Fruit fly (Drosophila melanogaster) whole organism, embryonic: ENCODE measurements around the gene CG31897.

Experiments
- CG10462 ChIP-seq: fragments of 200-800 bp; sonication (Bioruptor generic); optimal IDR thresholded peaks from 2 replicates; lab custom pipeline; 2016; ENCODE audit warnings: missing biosample characterization, missing genetic modification characterization
- CG10979 ChIP-seq: fragments of 200-800 bp; sonication (Bioruptor generic); optimal IDR thresholded peaks from 2 replicates; lab custom pipeline; 2018; ENCODE audit warnings: missing biosample characterization, mild to moderate bottlenecking, missing genetic modification characterization, moderate library complexity
- CG13287 ChIP-seq: fragments of 200-800 bp; sonication (Bioruptor generic); IDR thresholded peaks from 2 replicates; pipeline ENCODE4 v1.3.6; 2022; ENCODE audit warnings: missing biosample characterization, missing genetic modification characterization; ENCODE audit not compliant: partially characterized antibody
- CG13424 ChIP-seq: fragments of 200-800 bp; sonication (Bioruptor generic); optimal IDR thresholded peaks from 2 replicates; lab custom pipeline; 2019; ENCODE audit warnings: missing biosample characterization, mild to moderate bottlenecking, missing genetic modification characterization, moderate library complexity
- CG13775 ChIP-seq: fragments of 200-800 bp; sonication (Bioruptor generic); optimal IDR thresholded peaks from 3 replicates; lab custom pipeline; 2017; ENCODE audit warnings: missing biosample characterization, mild to moderate bottlenecking, missing genetic modification characterization
- CG14710 ChIP-seq: fragments of 200-800 bp; sonication (Bioruptor generic); optimal IDR thresholded peaks from 3 replicates; lab custom pipeline; 2019; ENCODE audit warnings: missing biosample characterization, mild to moderate bottlenecking, missing genetic modification characterization, moderate library complexity
- CG14860 ChIP-seq: fragments of 200-800 bp; sonication (Bioruptor generic); IDR thresholded peaks from 3 replicates; pipeline ENCODE4 v1.3.6; 2022; ENCODE audit warnings: missing biosample characterization, missing genetic modification characterization; ENCODE audit not compliant: partially characterized antibody
- CG1602 ChIP-seq: fragments of 200-800 bp; sonication (Bioruptor generic); optimal IDR thresholded peaks from 3 replicates; lab custom pipeline; 2016; ENCODE audit warnings: missing biosample characterization, missing genetic modification characterization
- CG1647 ChIP-seq: fragments of 200-800 bp; sonication (Bioruptor generic); optimal IDR thresholded peaks from 3 replicates; lab custom pipeline; 2016; ENCODE audit warnings: missing biosample characterization, missing genetic modification characterization
- CG17361 ChIP-seq: fragments of 200-800 bp; sonication (Bioruptor generic); IDR thresholded peaks from 3 replicates; pipeline ENCODE4 v1.3.6; 2022; ENCODE audit warnings: missing biosample characterization, missing genetic modification characterization
- CG17829 ChIP-seq: fragments of 200-800 bp; optimal IDR thresholded peaks from 2 replicates; lab custom pipeline; 2019; ENCODE audit warnings: missing biosample characterization, mild to moderate bottlenecking, missing genetic modification characterization, moderate library complexity
- CG2202 ChIP-seq: fragments of 200-800 bp; sonication (Bioruptor generic); optimal IDR thresholded peaks from 2 replicates; lab custom pipeline; 2018; ENCODE audit warnings: missing biosample characterization, mild to moderate bottlenecking, missing genetic modification characterization
- CG2889 ChIP-seq: fragments of 200-800 bp; sonication (Bioruptor generic); IDR thresholded peaks from 3 replicates; pipeline ENCODE4 v1.3.6; 2022; ENCODE audit warnings: missing biosample characterization, missing genetic modification characterization
- CG31365 ChIP-seq: fragments of 200-800 bp; sonication (Bioruptor generic); optimal IDR thresholded peaks from 2 replicates; lab custom pipeline; 2018; ENCODE audit warnings: missing biosample characterization, mild to moderate bottlenecking, missing genetic modification characterization
- CG31441 ChIP-seq: fragments of 200-800 bp; sonication (Bioruptor generic); IDR thresholded peaks from 2 replicates; pipeline ENCODE4 v1.3.6; 2022; ENCODE audit warnings: missing biosample characterization, missing genetic modification characterization
- CG32767 ChIP-seq: fragments of 200-800 bp; sonication (Bioruptor generic); IDR thresholded peaks from 2 replicates; pipeline ENCODE4 v1.3.6; 2022; ENCODE audit warnings: missing biosample characterization, missing genetic modification characterization
- CG3281 ChIP-seq: fragments of 200-800 bp; sonication (Bioruptor generic); optimal IDR thresholded peaks from 3 replicates; lab custom pipeline; 2017; ENCODE audit warnings: missing biosample characterization, mild to moderate bottlenecking, missing genetic modification characterization
- CG3407 ChIP-seq: fragments of 200-800 bp; sonication (Bioruptor generic); optimal IDR thresholded peaks from 2 replicates; lab custom pipeline; 2018; ENCODE audit warnings: missing biosample characterization, mild to moderate bottlenecking, missing genetic modification characterization
- CG3995 ChIP-seq: fragments of 200-800 bp; sonication (Bioruptor generic); optimal IDR thresholded peaks from 3 replicates; lab custom pipeline; 2016; ENCODE audit warnings: missing biosample characterization, missing genetic modification characterization
- CG4328 ChIP-seq: fragments of 200-800 bp; sonication (Bioruptor generic); optimal IDR thresholded peaks from 3 replicates; lab custom pipeline; 2017; ENCODE audit warnings: missing biosample characterization, missing genetic modification reagents, missing genetic modification characterization
- CG6254 ChIP-seq: fragments of 200-800 bp; sonication (Bioruptor generic); optimal IDR thresholded peaks from 3 replicates; lab custom pipeline; 2017; ENCODE audit warnings: mild to moderate bottlenecking, missing biosample characterization, missing genetic modification reagents, missing genetic modification characterization
- CG7839 ChIP-seq: fragments of 200-800 bp; sonication (Bioruptor generic); optimal IDR thresholded peaks from 3 replicates; lab custom pipeline; 2018; ENCODE audit warnings: missing biosample characterization, mild to moderate bottlenecking, missing genetic modification characterization, moderate library complexity
- CG7928 ChIP-seq: fragments of 200-800 bp; sonication (Bioruptor generic); optimal IDR thresholded peaks from 2 replicates; lab custom pipeline; 2017; ENCODE audit warnings: missing biosample characterization, mild to moderate bottlenecking, missing genetic modification characterization
- CG8281 ChIP-seq: fragments of 200-800 bp; sonication (Bioruptor generic); optimal IDR thresholded peaks from 2 replicates; lab custom pipeline; 2018; ENCODE audit warnings: missing biosample characterization, mild to moderate bottlenecking, missing genetic modification characterization, moderate library complexity
- D19A ChIP-seq: fragments of 200-800 bp; optimal IDR thresholded peaks from 3 replicates; lab custom pipeline; 2019; ENCODE audit warnings: missing biosample characterization, mild to moderate bottlenecking, missing genetic modification characterization, moderate library complexity
- Dad ChIP-seq: fragments of 200-800 bp; sonication (Bioruptor generic); optimal IDR thresholded peaks from 3 replicates; lab custom pipeline; 2016; ENCODE audit warnings: missing biosample characterization, missing genetic modification characterization
- Dp ChIP-seq: fragments of 200-800 bp; sonication (Bioruptor generic); optimal IDR thresholded peaks from 2 replicates; lab custom pipeline; 2018; ENCODE audit warnings: missing biosample characterization, mild to moderate bottlenecking, missing genetic modification characterization, moderate library complexity
- Drgx ChIP-seq: fragments of 200-800 bp; sonication (Bioruptor generic); IDR thresholded peaks from 2 replicates; pipeline ENCODE4 v1.3.6; 2022; ENCODE audit warnings: missing biosample characterization, missing genetic modification characterization
- HHEX ChIP-seq: fragments of 200-800 bp; sonication (Bioruptor generic); optimal IDR thresholded peaks from 3 replicates; lab custom pipeline; 2017; ENCODE audit warnings: missing biosample characterization, mild to moderate bottlenecking, missing genetic modification characterization, missing genetic modification reagents
- Hr3 ChIP-seq: fragments of 200-800 bp; sonication (Bioruptor generic); optimal IDR thresholded peaks from 3 replicates; lab custom pipeline; 2016; ENCODE audit warnings: missing biosample characterization, missing genetic modification characterization
- NFAT ChIP-seq: fragments of 200-800 bp; sonication (Bioruptor generic); IDR thresholded peaks from 2 replicates; pipeline ENCODE4 v1.3.6; 2022; ENCODE audit warnings: missing biosample characterization, missing genetic modification characterization
- Sox102F ChIP-seq: fragments of 200-800 bp; sonication (Bioruptor generic); optimal IDR thresholded peaks from 2 replicates; lab custom pipeline; 2018; ENCODE audit warnings: missing biosample characterization, mild to moderate bottlenecking, missing genetic modification characterization, moderate library complexity
- Ssrp ChIP-seq: fragments of 200-800 bp; sonication (Bioruptor generic); optimal IDR thresholded peaks from 2 replicates; lab custom pipeline; 2018; ENCODE audit warnings: missing biosample characterization, mild to moderate bottlenecking, missing genetic modification characterization, moderate library complexity
- bsh ChIP-seq, 2 experiments: fragments of 200-800 bp; sonication (Bioruptor generic); optimal IDR thresholded peaks; 2 replicates each; lab custom pipeline; 2017 to 2018; ENCODE audit warnings: mild to moderate bottlenecking in 2 of 2, missing biosample characterization in 2 of 2, missing genetic modification characterization in 2 of 2, moderate library complexity in 1 of 2
- ci ChIP-seq: fragments of 200-800 bp; sonication (Bioruptor generic); IDR thresholded peaks from 3 replicates; pipeline ENCODE4 v1.3.6; 2022; ENCODE audit warnings: missing biosample characterization, missing genetic modification characterization
- da ChIP-seq: fragments of 200-800 bp; sonication (Bioruptor generic); optimal IDR thresholded peaks from 2 replicates; lab custom pipeline; 2016; ENCODE audit warnings: missing biosample characterization, missing genetic modification characterization
- dati ChIP-seq: fragments of 200-800 bp; sonication (Bioruptor generic); IDR thresholded peaks from 2 replicates; pipeline ENCODE4 v1.3.6; 2022; ENCODE audit warnings: missing biosample characterization, missing genetic modification characterization
- dmrt11E ChIP-seq: fragments of 200-800 bp; sonication (Bioruptor generic); optimal IDR thresholded peaks from 3 replicates; lab custom pipeline; 2018; ENCODE audit warnings: missing biosample characterization, mild to moderate bottlenecking, missing genetic modification characterization, moderate library complexity
- dysf ChIP-seq: fragments of 200-800 bp; sonication (Bioruptor generic); IDR thresholded peaks from 3 replicates; pipeline ENCODE4 v1.3.6; 2022; ENCODE audit warnings: missing biosample characterization, missing genetic modification characterization
- gro ChIP-seq: fragments of 200-800 bp; sonication (Bioruptor generic); optimal IDR thresholded peaks from 2 replicates; lab custom pipeline; 2016; ENCODE audit warnings: missing biosample characterization, missing genetic modification characterization
- insv ChIP-seq, 2 experiments: fragments of 200-800 bp; sonication (Bioruptor generic); optimal IDR thresholded peaks; 3 replicates each; lab custom pipeline; 2016 to 2018; ENCODE audit warnings: missing biosample characterization in 2 of 2, missing genetic modification characterization in 2 of 2
- kay ChIP-seq: fragments of 200-800 bp; sonication (Bioruptor generic); optimal IDR thresholded peaks from 2 replicates; lab custom pipeline; 2016; ENCODE audit warnings: missing biosample characterization, missing genetic modification characterization
- ken ChIP-seq: fragments of 200-800 bp; sonication (Bioruptor generic); IDR thresholded peaks from 3 replicates; pipeline ENCODE4 v1.3.6; 2022; ENCODE audit warnings: missing biosample characterization, missing genetic modification characterization
- pan ChIP-seq, 4 experiments: fragments of >200 bp in 3 of 4; fragments of 200-800 bp in 1 of 4; sonication (Bioruptor generic) in 1 of 4; optimal IDR thresholded peaks in 3 of 4; IDR thresholded peaks in 1 of 4; 2 replicates each; pipeline versions ENCODE4 v1.3.6 to Lab custom; 2017 to 2022; ENCODE audit warnings: missing biosample characterization in 2 of 4, missing genetic modification characterization in 2 of 4, mixed read lengths in 1 of 4
- pb ChIP-seq: fragments of 200-800 bp; sonication (Bioruptor generic); optimal IDR thresholded peaks from 3 replicates; lab custom pipeline; 2016; ENCODE audit warnings: missing biosample characterization, missing genetic modification characterization
- pzg ChIP-seq: fragments of 200-800 bp; sonication (Bioruptor generic); optimal IDR thresholded peaks from 3 replicates; lab custom pipeline; 2018; ENCODE audit warnings: missing biosample characterization, mild to moderate bottlenecking, missing genetic modification characterization, moderate library complexity
- sisA ChIP-seq: fragments of 200-800 bp; sonication (Bioruptor generic); IDR thresholded peaks from 2 replicates; pipeline ENCODE4 v1.3.6; 2022; ENCODE audit warnings: missing biosample characterization, missing genetic modification characterization
- stc ChIP-seq: fragments of 200-800 bp; sonication (Bioruptor generic); IDR thresholded peaks from 2 replicates; pipeline ENCODE4 v1.3.6; 2022; ENCODE audit warnings: missing biosample characterization, missing genetic modification characterization
- tll ChIP-seq, 2 experiments: fragments of 200-800 bp in 1 of 2; fragments of >200 bp in 1 of 2; sonication (Bioruptor generic) in 1 of 2; optimal IDR thresholded peaks; 2 replicates each; lab custom pipeline; 2017 to 2019; ENCODE audit warnings: missing biosample characterization in 2 of 2, missing genetic modification characterization in 2 of 2, mild to moderate bottlenecking in 1 of 2, moderate library complexity in 1 of 2
- zfh1 ChIP-seq: fragments of 200-800 bp; sonication (Bioruptor generic); IDR thresholded peaks from 3 replicates; pipeline ENCODE4 v1.3.6; 2022; ENCODE audit warnings: missing biosample characterization, missing genetic modification characterization

Gene CG31897

dm6 chr2L:8471667-8472066 is 29.4 kb downstream of the CG31897 start (continued):
- TF ChIP-seq CG17361 (GFP tag; lab: Robert Waterston, UW) (peak; percentile 60), zfh1 (GFP tag; lab: Robert Waterston, UW) (peak; percentile 46; the same call in 1 of the 3 replicates), Drgx (GFP tag; lab: Robert Waterston, UW) (peak; percentile 47; the same call in 1 of the 2 replicates), pzg (GFP tag; lab: Kevin White, UChicago) (no peak), CG6254 (GFP tag; lab: Kevin White, UChicago) (peak; percentile 29), CG2202 (peak; percentile 4), NFAT (GFP tag; lab: Robert Waterston, UW) (no peak), CG32767 (GFP tag; lab: Robert Waterston, UW) (no peak), pb (GFP tag; lab: Kevin White, UChicago) (no peak), kay (GFP tag; lab: Kevin White, UChicago) (no peak), CG3407 (GFP tag; lab: Kevin White, UChicago) (no peak), CG14860 (GFP tag; lab: Robert Waterston, UW) (no peak), bsh (GFP tag; optimal IDR thresholded peaks at IDR 0.05; lab: Kevin White, UChicago) (peak; percentile 55 to 68), CG7928 (GFP tag; lab: Kevin White, UChicago) (no peak), HHEX (GFP tag; lab: Kevin White, UChicago) (no peak), CG13287 (GFP tag; lab: Robert Waterston, UW) (no peak), pan (optimal IDR thresholded peaks at IDR 0.05; lab: Kevin White, UChicago) (no peak), pan (GFP tag; optimal IDR thresholded peaks at IDR 0.05 in 1 of 2, IDR thresholded peaks at IDR 0.05 in 1 of 2) (peak in 1 of 2 experiments; percentile 34), CG2889 (GFP tag; lab: Robert Waterston, UW) (no peak), CG13424 (peak; percentile 31), tll (GFP tag; optimal IDR thresholded peaks at IDR 0.05; lab: Kevin White, UChicago) (no peak), sisA (GFP tag; lab: Robert Waterston, UW) (peak; percentile 17; the same call in 1 of the 2 replicates), ken (GFP tag; lab: Robert Waterston, UW) (no peak), CG17829 (tag; lab: Kevin White, UChicago) (peak; percentile 64), CG3281 (GFP tag; lab: Kevin White, UChicago) (no peak), gro (GFP tag; lab: Kevin White, UChicago) (no peak), dmrt11E (tag; lab: Kevin White, UChicago) (peak; percentile 76), Dp (GFP tag; lab: Kevin White, UChicago) (no peak), CG10462 (GFP tag; lab: Kevin White, UChicago) (no peak), CG13775 (GFP tag; lab: Kevin White, UChicago) (no peak), CG10979 (tag; lab: Kevin White, UChicago) (peak; percentile 76), ci (GFP tag; lab: Robert Waterston, UW) (no peak), stc (no peak), CG14710 (peak; percentile 59), CG31441 (GFP tag; lab: Robert Waterston, UW) (peak; percentile 45; the same call in 1 of the 2 replicates), CG1602 (GFP tag; lab: Kevin White, UChicago) (peak; percentile 29), CG31365 (tag; lab: Kevin White, UChicago) (no peak), CG1647 (no peak), D19A (tag; lab: Kevin White, UChicago) (peak; percentile 41), dati (GFP tag; lab: Robert Waterston, UW) (no peak), CG4328 (GFP tag; lab: Kevin White, UChicago) (no peak), CG7839 (tag; lab: Kevin White, UChicago) (peak; percentile 48), CG3995 (no peak), CG8281 (tag; lab: Kevin White, UChicago) (no peak), insv (GFP tag; optimal IDR thresholded peaks at IDR 0.05; lab: Kevin White, UChicago) (no peak), da (GFP tag; lab: Kevin White, UChicago) (no peak), Hr3 (GFP tag; lab: Kevin White, UChicago) (peak; percentile 15), Ssrp (tag; lab: Kevin White, UChicago) (peak; percentile 40), Sox102F (GFP tag; lab: Kevin White, UChicago) (peak; percentile 36), Dad (GFP tag; lab: Kevin White, UChicago) (no peak), dysf (GFP tag; lab: Robert Waterston, UW) (0 out of 3 replicates have a peak, but pooled peaks have one; percentile 44)
